Worm (Caenorhabditis elegans): ENCODE results near the gene F31F7.2.
A peak's percentile ranks its signal among the peaks of the same experiment; 100 is the strongest.

Gene F31F7.2

ce11 chrV:6267237-6267812 lies 3.3 kb upstream of the F31F7.2 start, which contains the start of gene mrck-1 (continued):
- TF ChIP-seq nhr-11 (tag; optimal IDR thresholded peaks at IDR 0.05) (peak; percentile 53), nhr-84 (tag; optimal IDR thresholded peaks at IDR 0.05) (no peak), fos-1 (tag; optimal IDR thresholded peaks at IDR 0.05) (peak; percentile 89), elt-3 (tag; optimal IDR thresholded peaks at IDR 0.05) (peak; percentile 24 to 95 (median 68)), fkh-8 (tag; optimal IDR thresholded peaks at IDR 0.05) (peak; percentile 78), vab-15 (tag; optimal IDR thresholded peaks at IDR 0.05) (peak; percentile 94), dsc-1 (tag; optimal IDR thresholded peaks at IDR 0.05) (peak; percentile 99), mef-2 (tag; optimal IDR thresholded peaks at IDR 0.05) (peak; percentile 73), blmp-1 (tag; optimal IDR thresholded peaks at IDR 0.05) (peak; percentile 96), fkh-4 (tag; optimal IDR thresholded peaks at IDR 0.05; ENCODE audit: borderline replicate concordance) (peak; percentile 87), aha-1 (tag; optimal IDR thresholded peaks at IDR 0.05) (peak; percentile 53), tlp-1 (tag; optimal IDR thresholded peaks at IDR 0.05) (no peak), snu-23 (GFP tag; optimal IDR thresholded peaks at IDR 0.05) (peak; percentile 97), ets-5 (GFP tag; IDR thresholded peaks at IDR 0.05) (no peak), sup-37 (GFP tag; optimal IDR thresholded peaks at IDR 0.05) (peak; percentile 64), snpc-4 (tag; optimal IDR thresholded peaks at IDR 0.05) (peak; percentile 81), C04F5.9 (tag; optimal IDR thresholded peaks at IDR 0.05) (peak; percentile 53), zip-4 (GFP tag; optimal IDR thresholded peaks at IDR 0.05) (peak; percentile 73), ceh-90 (tag; optimal IDR thresholded peaks at IDR 0.05) (no peak), jun-1 (tag; optimal IDR thresholded peaks at IDR 0.05) (peak; percentile 81), ces-1 (GFP tag; optimal IDR thresholded peaks at IDR 0.05) (peak; percentile 95), nhr-77 (tag; optimal IDR thresholded peaks at IDR 0.05) (peak; percentile 84), F16B12.6 (tag; optimal IDR thresholded peaks at IDR 0.05) (peak; percentile 56), mdl-1 (tag; optimal IDR thresholded peaks at IDR 0.05) (peak; percentile 12 to 87), ceh-88 (GFP tag; IDR thresholded peaks at IDR 0.05) (peak; percentile 74), tbx-2 (tag; optimal IDR thresholded peaks at IDR 0.05) (peak; percentile 96), egl-13 (tag; optimal IDR thresholded peaks at IDR 0.05) (peak; percentile 85), aly-2 (tag; optimal IDR thresholded peaks at IDR 0.05) (peak; percentile 88), nhr-28 (tag; optimal IDR thresholded peaks at IDR 0.05) (no peak), lin-13 (GFP tag; optimal IDR thresholded peaks at IDR 0.05) (peak; percentile 94), hpl-2 (GFP tag; optimal IDR thresholded peaks at IDR 0.05) (peak; percentile 30), hlh-17 (GFP tag; optimal IDR thresholded peaks at IDR 0.05; ENCODE audit: borderline replicate concordance) (no peak), ceh-63 (GFP tag; optimal IDR thresholded peaks at IDR 0.05) (peak; percentile 20), ztf-4 (tag; optimal IDR thresholded peaks at IDR 0.05) (peak; percentile 90), efl-1 (optimal IDR thresholded peaks at IDR 0.05) (peak; percentile 87 to 88), efl-1 (GFP tag; optimal IDR thresholded peaks at IDR 0.05 in 1 of 2) (peak; percentile 78 to 98), efl-3 (GFP tag; optimal IDR thresholded peaks at IDR 0.05) (no peak), unc-62 (GFP tag; optimal IDR thresholded peaks at IDR 0.05) (no peak), lir-3 (tag; optimal IDR thresholded peaks at IDR 0.05; ENCODE audit: poor library complexity) (peak; percentile 64), mab-9 (GFP tag; IDR thresholded peaks at IDR 0.05) (peak; percentile 75), C34B4.2 (tag; optimal IDR thresholded peaks at IDR 0.05) (no peak), unc-130 (tag; optimal IDR thresholded peaks at IDR 0.05) (peak; percentile 85), nhr-47 (tag; optimal IDR thresholded peaks at IDR 0.05) (peak; percentile 96), Y116A8C.19 (tag; optimal IDR thresholded peaks at IDR 0.05; ENCODE audit: borderline replicate concordance) (no peak), sox-4 (tag; optimal IDR thresholded peaks at IDR 0.05) (peak; percentile 64), nhr-12 (tag; optimal IDR thresholded peaks at IDR 0.05) (no peak), fkh-10 (GFP tag; optimal IDR thresholded peaks at IDR 0.05) (peak; percentile 65), isw-1 (GFP tag; IDR thresholded peaks at IDR 0.05) (peak; percentile 78), nhr-237 (tag; optimal IDR thresholded peaks at IDR 0.05) (peak; percentile 21), hlh-4 (tag; optimal IDR thresholded peaks at IDR 0.05) (no peak), pag-3 (tag; optimal IDR thresholded peaks at IDR 0.05; ENCODE audit: borderline replicate concordance, insufficient read depth) (no peak), xbp-1 (tag; optimal IDR thresholded peaks at IDR 0.05) (peak; percentile 96), nhr-76 (tag; optimal IDR thresholded peaks at IDR 0.05) (peak; percentile 5)

All from whole organism, L1 larva.